Fruit fly (Drosophila melanogaster): ENCODE results near the gene Srrm234.
A peak's percentile ranks its signal among the peaks of the same experiment; 100 is the strongest.

The Srrm234 gene

DNA sequence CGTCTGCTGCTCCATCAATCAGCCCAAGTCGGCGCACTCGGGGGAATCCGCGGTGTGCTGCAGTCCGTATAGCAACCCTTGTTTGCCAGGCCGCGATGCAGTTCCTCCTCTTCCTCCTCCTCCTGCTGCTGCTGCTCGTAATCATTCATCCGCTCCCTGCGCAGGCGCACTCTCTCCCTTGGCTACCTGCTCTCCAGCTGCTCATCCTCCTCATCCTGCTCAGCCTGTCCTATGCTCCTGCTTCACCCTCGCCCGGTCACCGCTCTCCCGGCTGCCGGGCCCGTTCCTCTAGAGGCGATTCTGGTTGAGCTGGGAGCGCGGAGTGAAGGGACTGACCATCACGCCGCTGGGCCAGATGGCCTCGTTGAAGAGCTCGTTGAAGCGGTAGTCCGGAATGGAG, 37.9 kb downstream of the Srrm234 start:
- TF ChIP-seq vri (GFP tag; optimal IDR thresholded peaks at IDR 0.05) (no peak), svp (GFP tag) (peak; percentile 38), Eip93F (GFP tag; optimal IDR thresholded peaks at IDR 0.05) (no peak)

DNA sequence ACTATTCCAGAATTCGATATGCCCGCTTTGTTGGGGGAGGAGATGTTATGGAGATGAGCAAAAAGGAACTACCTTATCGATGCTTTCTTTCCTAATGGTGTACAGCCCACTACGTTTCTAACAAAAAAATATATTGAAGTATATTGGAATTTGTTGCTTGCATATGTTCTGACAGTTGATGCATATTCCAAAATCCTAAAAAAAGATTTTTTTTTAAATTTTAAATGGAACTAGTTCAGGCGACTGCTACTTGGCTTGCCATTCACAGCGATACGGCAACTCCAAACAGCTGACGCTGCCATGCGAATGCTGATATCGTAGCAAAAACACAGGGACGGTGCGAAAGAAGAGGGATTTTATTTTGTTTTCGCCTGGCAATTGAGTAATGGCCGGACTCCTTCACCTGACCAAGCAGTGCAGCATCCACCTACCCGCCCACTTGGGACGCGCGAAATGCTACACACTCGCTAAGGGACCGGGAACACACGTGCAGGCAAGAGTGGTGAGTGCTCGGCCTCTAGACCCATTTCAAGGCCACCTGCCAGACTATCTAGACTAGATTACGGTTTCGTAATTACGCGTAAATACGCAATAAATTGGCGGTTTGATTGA, 46.6 kb downstream of the Srrm234 start, which contains the start of the genes CG13926, ABCB7 and CG33230:
Gene CG13926 (minus strand): TSS at position 43 of the 612 bp plus-strand sequence.
Gene ABCB7 (plus strand): TSS at position 299 of the 612 bp plus-strand sequence.
Gene CG33230 (plus strand): TSS at position 299 of the 612 bp plus-strand sequence.
- TF ChIP-seq spab (GFP tag; optimal IDR thresholded peaks at IDR 0.05) (no peak), Lpt (GFP tag; optimal IDR thresholded peaks at IDR 0.05) (no peak), svp (GFP tag) (peak; percentile 84), vri (GFP tag; optimal IDR thresholded peaks at IDR 0.05) (peak; percentile 77), Eip75B (GFP tag; optimal IDR thresholded peaks at IDR 0.05) (peak; percentile 45), Sox14 (GFP tag; optimal IDR thresholded peaks at IDR 0.05) (peak; percentile 47), CG10631 (GFP tag; optimal IDR thresholded peaks at IDR 0.05) (no peak), CG10669 (GFP tag; optimal IDR thresholded peaks at IDR 0.05) (no peak), Eip78C (GFP tag) (no peak), CG6276 (GFP tag; optimal IDR thresholded peaks at IDR 0.05) (no peak), dsx (GFP tag; optimal IDR thresholded peaks at IDR 0.05; ENCODE audit: poor library complexity, severe bottlenecking) (no peak), salr (GFP tag; optimal IDR thresholded peaks at IDR 0.05) (no peak), OdsH (GFP tag; optimal IDR thresholded peaks at IDR 0.05) (no peak), CG34406 (GFP tag; optimal IDR thresholded peaks at IDR 0.05) (no peak), CG16779 (tag; optimal IDR thresholded peaks at IDR 0.05) (no peak), net (GFP tag; optimal IDR thresholded peaks at IDR 0.05) (no peak), CG1621 (tag; optimal IDR thresholded peaks at IDR 0.05) (no peak), CG8119 (GFP tag; IDR thresholded peaks at IDR 0.05) (no peak), acj6 (GFP tag; optimal IDR thresholded peaks at IDR 0.05) (no peak), CG9139 (GFP tag; optimal IDR thresholded peaks at IDR 0.05) (no peak), topi (GFP tag; optimal IDR thresholded peaks at IDR 0.05) (no peak), CG11902 (GFP tag; optimal IDR thresholded peaks at IDR 0.05) (peak; percentile 44), Blimp-1 (GFP tag; optimal IDR thresholded peaks at IDR 0.05) (no peak), CG31627 (GFP tag; optimal IDR thresholded peaks at IDR 0.05) (peak; percentile 10), CG15336 (GFP tag; IDR thresholded peaks at IDR 0.05) (no peak), Eip93F (GFP tag; optimal IDR thresholded peaks at IDR 0.05) (no peak), ss (GFP tag; optimal IDR thresholded peaks at IDR 0.05) (peak in 1 of 2 experiments; percentile 36), lz (GFP tag; optimal IDR thresholded peaks at IDR 0.05) (peak; percentile 31), Gug (GFP tag; IDR thresholded peaks at IDR 0.05) (no peak), CG32006 (GFP tag; optimal IDR thresholded peaks at IDR 0.05) (peak; percentile 23), CG11294 (GFP tag; IDR thresholded peaks at IDR 0.05) (no peak), CG4318 (GFP tag; optimal IDR thresholded peaks at IDR 0.05) (no peak), CG6163 (GFP tag; IDR thresholded peaks at IDR 0.05) (0 out of 3 replicates have a peak, but pooled peaks have one; percentile 28), Smox (GFP tag; optimal IDR thresholded peaks at IDR 0.05) (peak; percentile 23), Sox15 (GFP tag; optimal IDR thresholded peaks at IDR 0.05) (no peak), CG8632 (GFP tag; optimal IDR thresholded peaks at IDR 0.05) (no peak), CG6854 (GFP tag; optimal IDR thresholded peaks at IDR 0.05) (peak; percentile 11), cyc (GFP tag; optimal IDR thresholded peaks at IDR 0.05) (peak; percentile 49), achi (GFP tag; optimal IDR thresholded peaks at IDR 0.05) (peak; percentile 27), Hr39 (GFP tag; optimal IDR thresholded peaks at IDR 0.05) (peak; percentile 57)
